Worm (Caenorhabditis elegans): ENCODE measurements around the gene srw-22.

DNA sequence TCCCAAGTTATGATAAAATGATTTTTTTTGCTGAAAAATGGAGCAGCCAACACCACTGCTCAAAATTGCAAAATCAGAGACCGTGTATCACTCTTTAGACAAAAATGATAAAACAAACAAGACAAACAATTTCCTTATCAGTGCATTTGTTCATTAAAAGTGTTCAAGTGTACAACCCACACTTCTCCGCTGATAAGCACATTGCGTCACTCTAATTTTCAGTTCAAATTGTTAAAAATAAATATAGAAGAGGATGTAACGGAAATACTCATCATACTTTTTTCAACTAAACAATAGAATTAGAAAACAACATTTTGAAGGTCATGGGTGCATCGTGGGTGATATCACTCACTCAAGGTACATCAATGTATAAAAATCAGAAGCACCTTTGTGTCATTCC is 50.2 kb downstream of the srw-22 start, which contains the start of gene nhr-291:
- no peak for TF ChIP-seq unc-62 (GFP tag; optimal IDR thresholded peaks at IDR 0.05)
- TF ChIP-seq snpc-4 (tag; optimal IDR thresholded peaks at IDR 0.05), result no peak
- no peak for TF ChIP-seq nhr-12 (tag; optimal IDR thresholded peaks at IDR 0.05)
- no peak for TF ChIP-seq pha-4 (tag; optimal IDR thresholded peaks at IDR 0.05)
- TF ChIP-seq lin-13 (tag; optimal IDR thresholded peaks at IDR 0.05), result no peak
- no peak for TF ChIP-seq nhr-237 (tag; optimal IDR thresholded peaks at IDR 0.05)
- no peak for TF ChIP-seq nhr-28 (tag; optimal IDR thresholded peaks at IDR 0.05)
- no peak for TF ChIP-seq hlh-1 (tag; optimal IDR thresholded peaks at IDR 0.05)

Data from whole organism, mixed stage, embryonic.